Fruit fly (Drosophila melanogaster) whole organism, embryonic: ENCODE results near the gene Irk1.

Source experiments
- Atf-2 ChIP-seq: fragments of 200-800 bp; sonication (Bioruptor generic); optimal IDR thresholded peaks from 2 replicates; lab custom pipeline; 2016; ENCODE audit warnings: missing biosample characterization, missing genetic modification characterization
- Atf3 ChIP-seq: fragments of 200-800 bp; sonication (Bioruptor generic); optimal IDR thresholded peaks from 3 replicates; lab custom pipeline; 2016; ENCODE audit warnings: missing biosample characterization, missing genetic modification characterization
- CG10147 ChIP-seq: fragments of 200-800 bp; sonication (Bioruptor generic); optimal IDR thresholded peaks from 2 replicates; lab custom pipeline; 2019; ENCODE audit warnings: missing biosample characterization, mild to moderate bottlenecking, missing genetic modification characterization, moderate library complexity
- CG10431 ChIP-seq: fragments of 200-800 bp; sonication (Bioruptor generic); optimal IDR thresholded peaks from 3 replicates; lab custom pipeline; 2018; ENCODE audit warnings: missing biosample characterization, mild to moderate bottlenecking, missing genetic modification characterization
- CG11085 ChIP-seq: fragments of 200-800 bp; sonication (Bioruptor generic); IDR thresholded peaks from 2 replicates; pipeline ENCODE4 v1.3.6; 2022; ENCODE audit warnings: missing biosample characterization, missing genetic modification characterization
- CG11247 ChIP-seq: fragments of 200-800 bp; sonication (Bioruptor generic); IDR thresholded peaks from 2 replicates; pipeline ENCODE4 v1.3.6; 2022; ENCODE audit warnings: missing biosample characterization, missing genetic modification characterization
- CG13894 ChIP-seq: fragments of 200-800 bp; sonication (Bioruptor generic); optimal IDR thresholded peaks from 3 replicates; lab custom pipeline; 2018; ENCODE audit warnings: missing biosample characterization, mild to moderate bottlenecking, missing genetic modification characterization, moderate library complexity
- CG14441 ChIP-seq: fragments of 200-800 bp; sonication (Bioruptor generic); IDR thresholded peaks from 2 replicates; pipeline ENCODE4 v1.3.6; 2022; ENCODE audit warnings: missing biosample characterization, missing genetic modification characterization
- CG16863 ChIP-seq: fragments of 200-800 bp; sonication (Bioruptor generic); optimal IDR thresholded peaks from 3 replicates; lab custom pipeline; 2016; ENCODE audit warnings: missing biosample characterization, missing genetic modification characterization
- CG17612 ChIP-seq: fragments of 200-800 bp; sonication (Bioruptor generic); IDR thresholded peaks from 2 replicates; pipeline ENCODE4 v1.3.6; 2022; ENCODE audit warnings: missing biosample characterization, missing genetic modification characterization
- CG18619 ChIP-seq: fragments of 200-800 bp; sonication (Bioruptor generic); optimal IDR thresholded peaks from 3 replicates; lab custom pipeline; 2017; ENCODE audit warnings: missing biosample characterization, mild to moderate bottlenecking, missing genetic modification characterization
- CG3838 ChIP-seq: fragments of 200-800 bp; sonication (Bioruptor generic); optimal IDR thresholded peaks from 3 replicates; lab custom pipeline; 2016; ENCODE audit warnings: missing biosample characterization, missing genetic modification characterization
- CG4282 ChIP-seq: fragments of 200-800 bp; sonication (Bioruptor generic); optimal IDR thresholded peaks from 2 replicates; lab custom pipeline; 2016; ENCODE audit warnings: missing biosample characterization, missing genetic modification characterization
- CG4360 ChIP-seq: fragments of 200-800 bp; sonication (Bioruptor generic); IDR thresholded peaks from 2 replicates; pipeline ENCODE4 v1.3.6; 2022; ENCODE audit warnings: missing biosample characterization, missing genetic modification characterization
- CG4404 ChIP-seq: fragments of 200-800 bp; sonication (Bioruptor generic); IDR thresholded peaks from 2 replicates; pipeline ENCODE4 v1.3.6; 2022; ENCODE audit warnings: missing biosample characterization, missing genetic modification characterization
- CG6175 ChIP-seq: fragments of 200-800 bp; sonication (Bioruptor generic); IDR thresholded peaks from 3 replicates; pipeline ENCODE4 v1.3.6; 2022; ENCODE audit warnings: missing biosample characterization, missing genetic modification characterization
- CG6654 ChIP-seq: fragments of 200-800 bp; sonication (Bioruptor generic); optimal IDR thresholded peaks from 2 replicates; lab custom pipeline; 2017; ENCODE audit warnings: missing biosample characterization, mild to moderate bottlenecking, missing genetic modification characterization
- CG6683 ChIP-seq: fragments of 200-800 bp; sonication (Bioruptor generic); optimal IDR thresholded peaks from 2 replicates; lab custom pipeline; 2017; ENCODE audit warnings: missing biosample characterization, mild to moderate bottlenecking, missing genetic modification characterization, missing genetic modification reagents
- CG8290 ChIP-seq, 3 experiments: fragments of 200-800 bp; sonication (Bioruptor generic); optimal IDR thresholded peaks; 2 replicates each; lab custom pipeline; 2016 to 2019; ENCODE audit warnings: missing biosample characterization in 3 of 3, missing genetic modification characterization in 3 of 3, mild to moderate bottlenecking in 2 of 3, moderate library complexity in 1 of 3
- CG9817 ChIP-seq: fragments of 200-800 bp; sonication (Bioruptor generic); optimal IDR thresholded peaks from 2 replicates; lab custom pipeline; 2018; ENCODE audit warnings: missing biosample characterization, mild to moderate bottlenecking, missing genetic modification characterization, moderate library complexity
- CHES-1-like ChIP-seq: fragments of 200-800 bp; sonication (Bioruptor generic); optimal IDR thresholded peaks from 2 replicates; lab custom pipeline; 2016; ENCODE audit warnings: missing biosample characterization, missing genetic modification characterization
- CrebB ChIP-seq: fragments of 200-800 bp; sonication (Bioruptor generic); optimal IDR thresholded peaks from 3 replicates; lab custom pipeline; 2018; ENCODE audit warnings: missing biosample characterization, mild to moderate bottlenecking, missing genetic modification characterization
- D ChIP-seq, 2 experiments: fragments of 200-800 bp in 1 of 2; fragments of >200 bp in 1 of 2; sonication (Bioruptor generic) in 1 of 2; optimal IDR thresholded peaks; 2 replicates in 1 of 2; 3 replicates in 1 of 2; lab custom pipeline; 2017; ENCODE audit warnings: mild to moderate bottlenecking in 1 of 2, missing biosample characterization in 1 of 2, missing genetic modification characterization in 1 of 2, missing genetic modification reagents in 1 of 2
- Doc3 ChIP-seq: fragments of 200-800 bp; sonication (Bioruptor generic); IDR thresholded peaks from 3 replicates; pipeline ENCODE4 v1.3.6; 2022; ENCODE audit warnings: missing biosample characterization, missing genetic modification characterization; ENCODE audit not compliant: partially characterized antibody
- Gsc ChIP-seq: fragments of 200-800 bp; sonication (Bioruptor generic); IDR thresholded peaks from 2 replicates; pipeline ENCODE4 v1.3.6; 2022; ENCODE audit warnings: missing biosample characterization, missing genetic modification characterization
- HLH4C ChIP-seq: fragments of 200-800 bp; sonication (Bioruptor generic); IDR thresholded peaks from 3 replicates; pipeline ENCODE4 v1.3.6; 2022; ENCODE audit warnings: missing biosample characterization, missing genetic modification characterization; ENCODE audit not compliant: partially characterized antibody
- Hmx ChIP-seq: fragments of 200-800 bp; sonication (Bioruptor generic); optimal IDR thresholded peaks from 2 replicates; lab custom pipeline; 2016; ENCODE audit warnings: missing biosample characterization, missing genetic modification characterization
- Hr51 ChIP-seq, 2 experiments: fragments of 200-800 bp; sonication (Bioruptor generic); optimal IDR thresholded peaks; 2 replicates in 1 of 2; 3 replicates in 1 of 2; lab custom pipeline; 2016 to 2018; ENCODE audit warnings: missing biosample characterization in 2 of 2, missing genetic modification characterization in 2 of 2, mild to moderate bottlenecking in 1 of 2, moderate library complexity in 1 of 2
- Vsx1 ChIP-seq: fragments of 200-800 bp; sonication (Bioruptor generic); optimal IDR thresholded peaks from 2 replicates; lab custom pipeline; 2017; ENCODE audit warnings: missing biosample characterization, mild to moderate bottlenecking, missing genetic modification characterization, missing genetic modification reagents
- amos ChIP-seq: fragments of 200-800 bp; sonication (Bioruptor generic); IDR thresholded peaks from 2 replicates; pipeline ENCODE4 v1.3.6; 2022; ENCODE audit warnings: missing biosample characterization, missing genetic modification characterization; ENCODE audit not compliant: partially characterized antibody
- bigmax ChIP-seq: fragments of 200-800 bp; sonication (Bioruptor generic); optimal IDR thresholded peaks from 2 replicates; lab custom pipeline; 2018; ENCODE audit warnings: missing biosample characterization, mild to moderate bottlenecking, missing genetic modification characterization
- bsh ChIP-seq, 2 experiments: fragments of 200-800 bp; sonication (Bioruptor generic); optimal IDR thresholded peaks; 2 replicates each; lab custom pipeline; 2017 to 2018; ENCODE audit warnings: mild to moderate bottlenecking in 2 of 2, missing biosample characterization in 2 of 2, missing genetic modification characterization in 2 of 2, moderate library complexity in 1 of 2
- chm ChIP-seq: fragments of 200-800 bp; sonication (Bioruptor generic); IDR thresholded peaks from 2 replicates; pipeline ENCODE4 v1.3.6; 2022; ENCODE audit warnings: missing biosample characterization, missing genetic modification characterization
- dm ChIP-seq: fragments of 200-800 bp; sonication (Bioruptor generic); optimal IDR thresholded peaks from 3 replicates; lab custom pipeline; 2016; ENCODE audit warnings: missing biosample characterization, missing genetic modification characterization
- eyg ChIP-seq: fragments of 200-800 bp; sonication (Bioruptor generic); optimal IDR thresholded peaks from 3 replicates; lab custom pipeline; 2016; ENCODE audit warnings: missing biosample characterization, missing genetic modification characterization
- gce ChIP-seq: fragments of 200-800 bp; sonication (Bioruptor generic); IDR thresholded peaks from 3 replicates; pipeline ENCODE4 v1.3.6; 2022; ENCODE audit warnings: missing biosample characterization, missing genetic modification characterization
- grau ChIP-seq: fragments of 200-800 bp; optimal IDR thresholded peaks from 3 replicates; lab custom pipeline; 2019; ENCODE audit warnings: missing biosample characterization, mild to moderate bottlenecking, missing genetic modification characterization, moderate library complexity
- grn ChIP-seq: fragments of 200-800 bp; sonication (Bioruptor generic); optimal IDR thresholded peaks from 3 replicates; lab custom pipeline; 2017; ENCODE audit warnings: missing biosample characterization, missing genetic modification characterization
- gsb-n ChIP-seq: fragments of 200-800 bp; sonication (Bioruptor generic); optimal IDR thresholded peaks from 3 replicates; lab custom pipeline; 2018; ENCODE audit warnings: missing biosample characterization, mild to moderate bottlenecking, missing genetic modification characterization
- lmd ChIP-seq: fragments of 200-800 bp; sonication (Bioruptor generic); IDR thresholded peaks from 2 replicates; pipeline ENCODE4 v1.3.6; 2022; ENCODE audit warnings: missing biosample characterization, missing genetic modification characterization
- maf-S ChIP-seq: fragments of 200-800 bp; sonication (Bioruptor generic); optimal IDR thresholded peaks from 2 replicates; lab custom pipeline; 2016; ENCODE audit warnings: missing biosample characterization, missing genetic modification characterization
- oc ChIP-seq: fragments of 200-800 bp; sonication (Bioruptor generic); optimal IDR thresholded peaks from 2 replicates; lab custom pipeline; 2018; ENCODE audit warnings: missing biosample characterization, mild to moderate bottlenecking, missing genetic modification characterization, moderate library complexity
- pzg ChIP-seq: fragments of 200-800 bp; sonication (Bioruptor generic); optimal IDR thresholded peaks from 3 replicates; lab custom pipeline; 2018; ENCODE audit warnings: missing biosample characterization, mild to moderate bottlenecking, missing genetic modification characterization, moderate library complexity
- run ChIP-seq: fragments of 200-800 bp; sonication (Bioruptor generic); optimal IDR thresholded peaks from 3 replicates; lab custom pipeline; 2018; ENCODE audit warnings: missing biosample characterization, mild to moderate bottlenecking, missing genetic modification characterization
- sim ChIP-seq: fragments of 200-800 bp; sonication (Bioruptor generic); IDR thresholded peaks from 2 replicates; pipeline ENCODE4 v1.3.6; 2022; ENCODE audit warnings: missing biosample characterization, missing genetic modification characterization
- so ChIP-seq: fragments of 200-800 bp; sonication (Bioruptor generic); IDR thresholded peaks from 3 replicates; pipeline ENCODE4 v1.3.6; 2022; ENCODE audit warnings: missing biosample characterization, missing genetic modification characterization
- ssp ChIP-seq: fragments of 200-800 bp; sonication (Bioruptor generic); IDR thresholded peaks from 2 replicates; pipeline ENCODE4 v1.3.6; 2022; ENCODE audit warnings: missing biosample characterization, missing genetic modification characterization
- vnd ChIP-seq: fragments of 200-800 bp; sonication (Bioruptor generic); IDR thresholded peaks from 3 replicates; pipeline ENCODE4 v1.3.6; 2022; ENCODE audit warnings: missing biosample characterization, missing genetic modification characterization; ENCODE audit not compliant: partially characterized antibody
- wor ChIP-seq: fragments of 200-800 bp; sonication (Bioruptor generic); IDR thresholded peaks from 2 replicates; pipeline ENCODE4 v1.3.6; 2022; ENCODE audit warnings: missing biosample characterization, missing genetic modification characterization

Irk1 gene

dm6 chr3R:23180980-23181630 lies 13.0 kb downstream of the Irk1 start (continued):
- no peak for TF ChIP-seq CG8290 (GFP tag; optimal IDR thresholded peaks at IDR 0.05; lab: Kevin White, UChicago)
- TF ChIP-seq CG8290 (tag; optimal IDR thresholded peaks at IDR 0.05; lab: Kevin White, UChicago) = no peak
- TF ChIP-seq Vsx1 (GFP tag; lab: Kevin White, UChicago) = no peak
- TF ChIP-seq D (optimal IDR thresholded peaks at IDR 0.05; lab: Kevin White, UChicago) = no peak
- TF ChIP-seq D (GFP tag; optimal IDR thresholded peaks at IDR 0.05; lab: Kevin White, UChicago) = peak; percentile 24
- no peak for TF ChIP-seq CG3838
- TF ChIP-seq so = no peak
- no peak for TF ChIP-seq Doc3
- TF ChIP-seq CG6654 (GFP tag; lab: Kevin White, UChicago) = no peak
- TF ChIP-seq maf-S = no peak
- no peak for TF ChIP-seq Hr51 (GFP tag; optimal IDR thresholded peaks at IDR 0.05; lab: Kevin White, UChicago)
- TF ChIP-seq pzg (GFP tag; lab: Kevin White, UChicago) = no peak
- no peak for TF ChIP-seq lmd (GFP tag; lab: Robert Waterston, UW)
- no peak for TF ChIP-seq CG11085 (GFP tag; lab: Robert Waterston, UW)
- TF ChIP-seq Atf-2 = no peak
- TF ChIP-seq CG16863 (GFP tag; lab: Kevin White, UChicago) = no peak
- no peak for TF ChIP-seq CG6683 (GFP tag; lab: Kevin White, UChicago)
- TF ChIP-seq eyg (GFP tag; lab: Kevin White, UChicago) = no peak
- TF ChIP-seq CG11247 (GFP tag; lab: Robert Waterston, UW) = no peak
- TF ChIP-seq CG18619 (GFP tag; lab: Kevin White, UChicago) = no peak
- TF ChIP-seq grau (tag; lab: Kevin White, UChicago) = no peak
- TF ChIP-seq grn (GFP tag; lab: Kevin White, UChicago) = peak; percentile 16
- peak; percentile 6 for TF ChIP-seq gsb-n
- TF ChIP-seq ssp (GFP tag; lab: Robert Waterston, UW) = no peak
- TF ChIP-seq CG10431 (GFP tag; lab: Kevin White, UChicago) = no peak
- TF ChIP-seq run (tag; lab: Kevin White, UChicago) = no peak
- no peak for TF ChIP-seq vnd (GFP tag; lab: Robert Waterston, UW)
- no peak for TF ChIP-seq CG4404 (GFP tag; lab: Robert Waterston, UW)
- no peak for TF ChIP-seq CHES-1-like (GFP tag; lab: Kevin White, UChicago)
- no peak for TF ChIP-seq bsh (GFP tag; optimal IDR thresholded peaks at IDR 0.05; lab: Kevin White, UChicago)
- TF ChIP-seq Gsc (GFP tag; lab: Robert Waterston, UW) = no peak
- no peak for TF ChIP-seq CG10147
- TF ChIP-seq amos (GFP tag; lab: Robert Waterston, UW) = no peak
- TF ChIP-seq CG9817 (tag; lab: Kevin White, UChicago) = no peak
- no peak for TF ChIP-seq HLH4C (GFP tag; lab: Robert Waterston, UW)
- TF ChIP-seq CrebB (tag; lab: Kevin White, UChicago) = no peak
- TF ChIP-seq sim = no peak
- no peak for TF ChIP-seq CG4282
- 0 out of 2 replicates have a peak, but pooled peaks have one; percentile 33 for TF ChIP-seq CG4360 (GFP tag; lab: Robert Waterston, UW)
- no peak for TF ChIP-seq CG17612 (GFP tag; lab: Robert Waterston, UW)
- TF ChIP-seq dm (GFP tag; lab: Kevin White, UChicago) = no peak
- no peak for TF ChIP-seq CG14441
- no peak for TF ChIP-seq wor (GFP tag; lab: Robert Waterston, UW)
- no peak for TF ChIP-seq CG13894
- TF ChIP-seq oc = no peak
- no peak for TF ChIP-seq bigmax (GFP tag; lab: Kevin White, UChicago)
- TF ChIP-seq Atf3 (GFP tag; lab: Kevin White, UChicago) = no peak
- TF ChIP-seq chm (GFP tag; lab: Robert Waterston, UW) = no peak; the same call in 1 of the 2 replicates
- no peak for TF ChIP-seq gce
- no peak for TF ChIP-seq Hmx (GFP tag; lab: Kevin White, UChicago)
- TF ChIP-seq CG6175 (GFP tag; lab: Robert Waterston, UW) = no peak
